Worm (Caenorhabditis elegans) whole organism, L3 larva: Measurements from ENCODE around the gene gcy-15.
"Not testable (repeated sequence)": the region's sequence is repeated elsewhere in the genome, so short reads cannot be mapped to it uniquely, and the experiment has no call there.

Source experiments
- R02D3.7 ChIP-seq: fragments of 150-350 bp; optimal IDR thresholded peaks from 2 replicates; lab custom pipeline; 2014; ENCODE audit warnings: missing biosample characterization, missing genetic modification characterization
- aly-2 ChIP-seq: fragments of 150-350 bp; optimal IDR thresholded peaks from 2 replicates; lab custom pipeline; 2014; ENCODE audit warnings: missing biosample characterization, missing genetic modification characterization
- ama-1 ChIP-seq: fragments of 150-350 bp; optimal IDR thresholded peaks from 2 replicates; lab custom pipeline; 2018
- ceh-16 ChIP-seq: sonication (generic microtip); optimal IDR thresholded peaks from 2 replicates; lab custom pipeline; 2017; ENCODE audit warnings: missing biosample characterization, missing genetic modification characterization
- ceh-82 ChIP-seq: fragments of 150-350 bp; optimal IDR thresholded peaks from 2 replicates; lab custom pipeline; 2014; ENCODE audit warnings: missing biosample characterization, missing genetic modification characterization
- ceh-9 ChIP-seq: sonication (generic microtip); optimal IDR thresholded peaks from 2 replicates; lab custom pipeline; 2018; ENCODE audit warnings: missing biosample characterization, missing genetic modification characterization
- daf-12 ChIP-seq: fragments of 150-350 bp; optimal IDR thresholded peaks from 2 replicates; lab custom pipeline; 2014; ENCODE audit warnings: missing biosample characterization, missing genetic modification reagents, missing genetic modification characterization
- egl-5 ChIP-seq: fragments of 150-350 bp; optimal IDR thresholded peaks from 2 replicates; lab custom pipeline; 2017; ENCODE audit warnings: missing biosample characterization, missing genetic modification reagents, missing genetic modification characterization, inconsistent platforms
- elt-1 ChIP-seq: fragments of 150-350 bp; optimal IDR thresholded peaks from 2 replicates; lab custom pipeline; 2014; ENCODE audit warnings: missing biosample characterization, missing genetic modification characterization
- elt-2 ChIP-seq: sonication (generic microtip); optimal IDR thresholded peaks from 2 replicates; lab custom pipeline; 2016; ENCODE audit warnings: missing genetic modification reagents, mild to moderate bottlenecking, missing genetic modification characterization, missing compliant biosample characterization
- elt-3 ChIP-seq, 3 experiments: fragments of 150-350 bp in 1 of 3; sonication (generic microtip) in 2 of 3; optimal IDR thresholded peaks; 2 replicates in 2 of 3; 4 replicates in 1 of 3; lab custom pipeline; 2014 to 2017; ENCODE audit warnings: missing biosample characterization in 3 of 3, missing genetic modification characterization in 3 of 3
- fkh-2 ChIP-seq: fragments of 150-350 bp; optimal IDR thresholded peaks from 2 replicates; lab custom pipeline; 2014; ENCODE audit warnings: missing biosample characterization, missing genetic modification reagents, missing genetic modification characterization
- fos-1 ChIP-seq: fragments of 150-350 bp; optimal IDR thresholded peaks from 2 replicates; lab custom pipeline; 2014; ENCODE audit warnings: missing biosample characterization, missing genetic modification characterization
- hmg-11 ChIP-seq: sonication (generic microtip); optimal IDR thresholded peaks from 2 replicates; lab custom pipeline; 2016; ENCODE audit warnings: missing genetic modification characterization, missing compliant biosample characterization
- jun-1 ChIP-seq: fragments of 150-350 bp; optimal IDR thresholded peaks from 2 replicates; lab custom pipeline; 2014; ENCODE audit warnings: missing biosample characterization, missing genetic modification reagents, missing genetic modification characterization
- lin-15B ChIP-seq: fragments of 150-350 bp; optimal IDR thresholded peaks from 2 replicates; lab custom pipeline; 2014; ENCODE audit warnings: missing biosample characterization, missing genetic modification characterization
- lin-39 ChIP-seq: fragments of 150-350 bp; optimal IDR thresholded peaks from 2 replicates; lab custom pipeline; 2018; ENCODE audit warnings: missing biosample characterization, missing genetic modification reagents, missing genetic modification characterization
- lsy-12 ChIP-seq: sonication (generic microtip); optimal IDR thresholded peaks from 2 replicates; lab custom pipeline; 2016; ENCODE audit warnings: mild to moderate bottlenecking, missing genetic modification characterization, missing compliant biosample characterization
- mdl-1 ChIP-seq: fragments of 150-350 bp; optimal IDR thresholded peaks from 2 replicates; lab custom pipeline; 2014; ENCODE audit warnings: missing biosample characterization, missing genetic modification characterization
- mml-1 ChIP-seq: fragments of 150-350 bp; sonication (generic microtip); optimal IDR thresholded peaks from 3 replicates; lab custom pipeline; 2014; ENCODE audit warnings: missing biosample characterization, missing genetic modification characterization
- nhr-12 ChIP-seq: fragments of 150-350 bp; optimal IDR thresholded peaks from 2 replicates; lab custom pipeline; 2014; ENCODE audit warnings: missing biosample characterization, missing genetic modification characterization
- nhr-23 ChIP-seq: fragments of 150-350 bp; optimal IDR thresholded peaks from 2 replicates; lab custom pipeline; 2014; ENCODE audit warnings: missing biosample characterization, missing genetic modification reagents, missing genetic modification characterization
- nhr-237 ChIP-seq: fragments of 150-350 bp; optimal IDR thresholded peaks from 2 replicates; lab custom pipeline; 2014; ENCODE audit warnings: missing biosample characterization, missing genetic modification characterization
- nhr-25 ChIP-seq: sonication (generic microtip); optimal IDR thresholded peaks from 2 replicates; lab custom pipeline; 2017; ENCODE audit warnings: missing biosample characterization, missing genetic modification characterization
- nhr-43 ChIP-seq: sonication (generic microtip); optimal IDR thresholded peaks from 2 replicates; lab custom pipeline; 2016; ENCODE audit warnings: mild to moderate bottlenecking, missing genetic modification characterization, missing compliant biosample characterization; ENCODE audit not compliant: poor library complexity, severe bottlenecking
- nhr-67 ChIP-seq: fragments of 150-350 bp; optimal IDR thresholded peaks from 2 replicates; lab custom pipeline; 2014; ENCODE audit warnings: missing biosample characterization, missing genetic modification characterization
- nhr-76 ChIP-seq: fragments of 150-350 bp; sonication (generic microtip); optimal IDR thresholded peaks from 5 replicates; lab custom pipeline; 2014; ENCODE audit warnings: missing biosample characterization, missing genetic modification characterization
- pha-4 ChIP-seq: fragments of 150-350 bp; optimal IDR thresholded peaks from 2 replicates; lab custom pipeline; 2014; ENCODE audit warnings: missing biosample characterization, missing genetic modification reagents, missing genetic modification characterization
- pqm-1 ChIP-seq: fragments of 150-350 bp; optimal IDR thresholded peaks from 2 replicates; lab custom pipeline; 2017; ENCODE audit warnings: missing biosample characterization, missing genetic modification characterization, inconsistent platforms
- sea-2 ChIP-seq: fragments of 150-350 bp; sonication (generic microtip); optimal IDR thresholded peaks from 4 replicates; lab custom pipeline; 2014; ENCODE audit warnings: missing biosample characterization, missing genetic modification reagents, missing genetic modification characterization
- skn-1 ChIP-seq: fragments of 150-350 bp; optimal IDR thresholded peaks from 2 replicates; lab custom pipeline; 2014; ENCODE audit warnings: missing biosample characterization, missing genetic modification characterization
- snpc-4 ChIP-seq: fragments of 150-350 bp; optimal IDR thresholded peaks from 2 replicates; lab custom pipeline; 2014; ENCODE audit warnings: missing biosample characterization, missing genetic modification characterization
- tbx-2 ChIP-seq: sonication (generic microtip); optimal IDR thresholded peaks from 2 replicates; lab custom pipeline; 2016; ENCODE audit warnings: mild to moderate bottlenecking, missing genetic modification characterization, missing compliant biosample characterization
- unc-39 ChIP-seq: sonication (generic microtip); optimal IDR thresholded peaks from 4 replicates; lab custom pipeline; 2017; ENCODE audit warnings: missing biosample characterization, missing genetic modification characterization
- unc-62 ChIP-seq: fragments of 150-350 bp; sonication (generic microtip); optimal IDR thresholded peaks from 4 replicates; lab custom pipeline; 2014; ENCODE audit warnings: missing biosample characterization, missing genetic modification reagents, missing genetic modification characterization
- zag-1 ChIP-seq: fragments of 150-350 bp; optimal IDR thresholded peaks from 2 replicates; lab custom pipeline; 2014; ENCODE audit warnings: missing biosample characterization, missing genetic modification characterization
- ztf-11 ChIP-seq: fragments of 150-350 bp; optimal IDR thresholded peaks from 2 replicates; lab custom pipeline; 2014; ENCODE audit warnings: missing biosample characterization, missing genetic modification characterization
- ztf-4 ChIP-seq: fragments of 150-350 bp; optimal IDR thresholded peaks from 2 replicates; lab custom pipeline; 2014; ENCODE audit warnings: missing biosample characterization, missing genetic modification characterization

gcy-15 gene

DNA sequence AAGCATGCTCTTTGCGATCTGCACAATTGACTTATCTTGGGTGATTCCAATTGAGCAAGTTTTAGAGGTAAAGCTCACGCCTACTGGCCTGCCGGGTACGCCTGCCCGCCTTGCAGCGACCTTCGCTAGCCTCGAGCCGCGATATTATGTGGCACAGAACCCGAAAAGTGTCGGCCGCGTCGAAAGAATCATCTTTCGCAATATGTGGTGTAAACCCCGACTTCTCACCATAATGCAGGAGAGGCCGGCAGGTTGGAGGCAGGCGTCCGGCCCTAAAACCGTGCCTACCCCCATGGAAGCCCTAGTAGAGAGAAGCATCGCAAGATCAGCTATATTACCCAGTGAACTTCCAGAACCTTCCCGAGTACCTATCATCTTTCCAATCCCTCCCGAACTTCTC lies 11.0 kb downstream of the gcy-15 start:
- TF ChIP-seq R02D3.7 (tag; lab: Kevin White, UChicago): no peak
- TF ChIP-seq elt-2: no peak
- no peak for TF ChIP-seq zag-1 (tag; lab: Kevin White, UChicago)
- no peak for TF ChIP-seq aly-2 (tag; lab: Kevin White, UChicago)
- TF ChIP-seq ztf-4 (tag; lab: Kevin White, UChicago): no peak
- TF ChIP-seq lin-39: no peak
- no peak for TF ChIP-seq elt-3 (tag; optimal IDR thresholded peaks at IDR 0.05; lab: Kevin White, UChicago)
- no peak for TF ChIP-seq jun-1
- no peak for TF ChIP-seq ztf-11 (tag; lab: Kevin White, UChicago)
- TF ChIP-seq ceh-82 (tag; lab: Kevin White, UChicago): no peak
- TF ChIP-seq snpc-4 (tag; lab: Kevin White, UChicago): no peak
- no peak for TF ChIP-seq mdl-1 (tag; lab: Kevin White, UChicago)
- TF ChIP-seq pqm-1 (tag; lab: Kevin White, UChicago): no peak
- no peak for TF ChIP-seq lsy-12 (tag; lab: Kevin White, UChicago)
- no peak for TF ChIP-seq mml-1 (tag; lab: Kevin White, UChicago)

- not testable (repeated sequence) for TF ChIP-seq fos-1 (tag; lab: Kevin White, UChicago); egl-5; elt-1 (tag; lab: Kevin White, UChicago)
Measured at ce11 chrII:3184858-3185257, 12.0 kb downstream of the gcy-15 start, which contains the start of gene sri-78. Gene sri-78, plus strand, starts transcription at chrII:3185158.

DNA sequence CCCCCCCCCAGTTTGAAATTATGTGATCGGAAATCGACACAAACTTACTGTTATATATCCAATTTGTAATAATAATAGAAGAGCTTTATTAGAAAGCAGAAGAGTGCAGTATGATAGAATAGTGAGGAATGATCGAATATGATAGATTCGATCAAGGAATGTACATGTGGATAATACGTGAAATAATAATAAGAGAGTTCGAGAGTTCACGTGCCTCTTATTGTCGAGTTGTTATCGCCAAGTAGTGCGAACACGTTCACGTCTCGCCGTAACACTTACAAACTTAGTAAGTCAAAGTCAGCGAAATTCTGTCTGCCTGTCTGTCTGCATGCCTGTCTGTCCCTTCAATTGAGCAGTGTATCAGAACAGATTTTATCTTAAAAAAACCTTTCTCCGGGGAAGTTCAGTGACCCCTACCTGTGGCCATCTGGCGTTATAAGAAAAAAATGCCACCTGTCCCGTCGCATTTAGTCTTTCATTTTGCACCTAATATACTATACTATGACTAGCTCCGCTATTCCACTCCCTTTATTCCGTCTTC lies 13.5 kb downstream of the gcy-15 start, which contains the start of the genes Y27F2A.6 and Y27F2A.8:
TSS of gene Y27F2A.6 (minus strand) at position 101 of the 541 bp plus-strand sequence.
TSS of gene Y27F2A.8 (plus strand) at position 491 of the 541 bp plus-strand sequence.
- not testable (repeated sequence) for TF ChIP-seq elt-1 (tag; lab: Kevin White, UChicago); ama-1 (lab: Kevin White, UChicago); skn-1

DNA sequence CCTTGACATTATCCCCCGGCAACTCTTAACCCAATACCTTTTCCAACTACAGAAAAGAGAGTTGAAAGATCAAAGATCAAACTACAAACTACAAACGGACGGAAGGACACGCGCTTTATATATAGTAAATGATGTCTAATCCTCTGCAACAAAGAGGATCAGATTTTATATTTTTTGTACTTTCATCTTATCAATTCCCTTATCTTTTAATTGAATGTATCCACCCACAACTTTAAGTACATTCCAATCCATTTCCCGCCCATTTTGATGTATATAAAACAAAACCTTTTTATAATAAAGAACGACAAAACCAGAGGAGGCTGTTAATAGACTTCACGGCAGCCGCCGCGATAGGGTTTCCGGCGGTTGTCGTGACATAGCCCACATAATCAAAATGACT lies 19.2 kb downstream of the gcy-15 start, which contains the start of gene sri-40:
TSS of gene sri-40 (plus strand) at position 301 of the 400 bp plus-strand sequence.
- not testable (repeated sequence) for TF ChIP-seq nhr-12; skn-1; pha-4 (tag; lab: Kevin White, UChicago)

- TF ChIP-seq ceh-16 (no peak), ceh-82 (tag; lab: Kevin White, UChicago) (no peak), nhr-25 (tag; lab: Kevin White, UChicago) (no peak), lin-39 (no peak), sea-2 (GFP tag; lab: Kevin White, UChicago) (no peak), snpc-4 (tag; lab: Kevin White, UChicago) (no peak), skn-1 (no peak), unc-62 (GFP tag; lab: Kevin White, UChicago) (no peak), nhr-76 (tag; lab: Kevin White, UChicago) (no peak), elt-3 (tag; optimal IDR thresholded peaks at IDR 0.05; lab: Kevin White, UChicago) (no peak), nhr-67 (tag; lab: Kevin White, UChicago) (no peak), hmg-11 (tag; lab: Kevin White, UChicago) (no peak), lin-15B (tag; lab: Kevin White, UChicago) (no peak), nhr-43 (no peak)
Measured at ce11 chrII:3172176-3172575, 24.7 kb downstream of the gcy-15 start, which contains the start of gene Y27F2A.10. Gene Y27F2A.10, minus strand, starts transcription at chrII:3172276.

DNA sequence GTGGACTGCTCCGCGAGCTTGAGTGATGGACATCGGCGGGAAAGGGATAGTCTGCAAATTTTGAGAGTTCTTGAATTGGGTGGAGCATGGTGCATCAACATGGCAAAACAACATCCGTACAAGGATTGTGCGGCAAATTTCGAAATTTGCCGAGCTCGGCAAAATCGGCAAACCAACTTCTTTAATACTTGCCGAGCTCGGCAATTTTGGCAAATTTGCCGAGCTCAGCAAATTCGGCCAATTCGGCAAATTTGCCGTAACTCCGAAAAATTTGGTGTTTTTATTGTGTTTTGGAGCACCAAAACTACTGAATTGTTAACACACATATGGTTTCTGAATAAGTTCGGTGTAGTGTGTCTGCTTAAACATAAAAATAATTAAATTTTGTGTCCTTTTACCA lies 26.8 kb downstream of the gcy-15 start, which contains the start of gene fbxc-55:
TSS of gene fbxc-55 (minus strand) at position 101 of the 400 bp plus-strand sequence.
- TF ChIP-seq elt-2: no peak
- no peak for TF ChIP-seq nhr-12
- no peak for TF ChIP-seq hmg-11 (tag; lab: Kevin White, UChicago)
- TF ChIP-seq nhr-43: no peak
- no peak for TF ChIP-seq nhr-237 (tag; lab: Kevin White, UChicago)
- TF ChIP-seq lsy-12 (tag; lab: Kevin White, UChicago): no peak
- no peak for TF ChIP-seq ceh-9
- TF ChIP-seq egl-5: no peak
- no peak for TF ChIP-seq unc-39 (tag; lab: Kevin White, UChicago)
- no peak for TF ChIP-seq fkh-2 (tag; lab: Kevin White, UChicago)
- no peak for TF ChIP-seq daf-12 (tag; lab: Kevin White, UChicago)
- no peak for TF ChIP-seq pha-4 (tag; lab: Kevin White, UChicago)
- TF ChIP-seq ztf-4 (tag; lab: Kevin White, UChicago): no peak
- no peak for TF ChIP-seq nhr-23 (tag; lab: Kevin White, UChicago)
- no peak for TF ChIP-seq nhr-76 (tag; lab: Kevin White, UChicago)
- no peak for TF ChIP-seq tbx-2 (tag; lab: Kevin White, UChicago)
- no peak for TF ChIP-seq lin-39
- TF ChIP-seq ceh-16: no peak
